Fruit fly (Drosophila melanogaster) whole organism, embryonic: ENCODE data around the gene Prosbeta6.
A peak's percentile ranks its signal among the peaks of the same experiment; 100 is the strongest.

ENCODE experiments used
- Ada2b ChIP-seq: fragments of 200-800 bp; sonication (Bioruptor generic); IDR thresholded peaks from 2 replicates; pipeline ENCODE4 v1.3.6; 2022; ENCODE audit warnings: missing biosample characterization, missing genetic modification characterization
- Adf1 ChIP-seq: fragments of 200-800 bp; sonication (Bioruptor generic); IDR thresholded peaks from 2 replicates; pipeline ENCODE4 v1.3.6; 2022; ENCODE audit warnings: missing biosample characterization, missing genetic modification characterization
- Bteb2 ChIP-seq: fragments of 200-800 bp; sonication (Bioruptor generic); optimal IDR thresholded peaks from 2 replicates; lab custom pipeline; 2016; ENCODE audit warnings: missing biosample characterization, missing genetic modification characterization
- CG14014 ChIP-seq: fragments of 200-800 bp; sonication (Bioruptor generic); IDR thresholded peaks from 2 replicates; pipeline ENCODE4 v1.3.6; 2022; ENCODE audit warnings: missing biosample characterization, missing genetic modification characterization
- CG15514 ChIP-seq: fragments of 200-800 bp; sonication (Bioruptor generic); optimal IDR thresholded peaks from 3 replicates; lab custom pipeline; 2017; ENCODE audit warnings: missing biosample characterization, missing genetic modification characterization, mild to moderate bottlenecking, moderate library complexity, missing genetic modification reagents
- CG1603 ChIP-seq: fragments of 200-800 bp; sonication (Bioruptor generic); optimal IDR thresholded peaks from 2 replicates; lab custom pipeline; 2019; ENCODE audit warnings: missing biosample characterization, mild to moderate bottlenecking, missing genetic modification characterization, moderate library complexity
- CG1647 ChIP-seq: fragments of 200-800 bp; sonication (Bioruptor generic); optimal IDR thresholded peaks from 3 replicates; lab custom pipeline; 2016; ENCODE audit warnings: missing biosample characterization, missing genetic modification characterization
- CG17361 ChIP-seq: fragments of 200-800 bp; sonication (Bioruptor generic); IDR thresholded peaks from 3 replicates; pipeline ENCODE4 v1.3.6; 2022; ENCODE audit warnings: missing biosample characterization, missing genetic modification characterization
- CG18262 ChIP-seq: fragments of 200-800 bp; optimal IDR thresholded peaks from 3 replicates; lab custom pipeline; 2019; ENCODE audit warnings: missing biosample characterization, mild to moderate bottlenecking, missing genetic modification characterization, moderate library complexity
- CG2199 ChIP-seq: fragments of 200-800 bp; sonication (Bioruptor generic); IDR thresholded peaks from 3 replicates; pipeline ENCODE4 v1.3.6; 2022; ENCODE audit warnings: missing biosample characterization, missing genetic modification characterization
- CG3065 ChIP-seq: fragments of 200-800 bp; sonication (Bioruptor generic); optimal IDR thresholded peaks from 2 replicates; lab custom pipeline; 2016; ENCODE audit warnings: missing biosample characterization, missing genetic modification characterization
- CG31224 ChIP-seq: fragments of 200-800 bp; sonication (Bioruptor generic); IDR thresholded peaks from 2 replicates; pipeline ENCODE4 v1.3.6; 2022; ENCODE audit warnings: missing biosample characterization, missing genetic modification characterization
- CG31388 ChIP-seq: fragments of 200-800 bp; sonication (Bioruptor generic); optimal IDR thresholded peaks from 2 replicates; lab custom pipeline; 2016; ENCODE audit warnings: missing biosample characterization, missing genetic modification characterization
- CG7963 ChIP-seq: fragments of 200-800 bp; sonication (Bioruptor generic); IDR thresholded peaks from 3 replicates; pipeline ENCODE4 v1.3.6; 2022; ENCODE audit warnings: missing biosample characterization, missing genetic modification characterization; ENCODE audit not compliant: partially characterized antibody
- CG8388 ChIP-seq: fragments of 200-800 bp; sonication (Bioruptor generic); optimal IDR thresholded peaks from 2 replicates; lab custom pipeline; 2019; ENCODE audit warnings: missing biosample characterization, mild to moderate bottlenecking, missing genetic modification characterization, moderate library complexity
- CTCF ChIP-seq: fragments of 200-800 bp; sonication (Bioruptor generic); optimal IDR thresholded peaks from 2 replicates; lab custom pipeline; 2017; ENCODE audit warnings: missing biosample characterization, mild to moderate bottlenecking, missing genetic modification characterization, moderate library complexity
- Dbx ChIP-seq: fragments of 200-800 bp; sonication (Bioruptor generic); IDR thresholded peaks from 3 replicates; pipeline ENCODE4 v1.3.6; 2022; ENCODE audit warnings: missing biosample characterization, missing genetic modification characterization
- Doc3 ChIP-seq: fragments of 200-800 bp; sonication (Bioruptor generic); IDR thresholded peaks from 3 replicates; pipeline ENCODE4 v1.3.6; 2022; ENCODE audit warnings: missing biosample characterization, missing genetic modification characterization; ENCODE audit not compliant: partially characterized antibody
- Dref ChIP-seq: fragments of 200-800 bp; sonication (Bioruptor generic); IDR thresholded peaks from 2 replicates; pipeline ENCODE4 v1.3.6; 2022; ENCODE audit warnings: missing biosample characterization, missing genetic modification characterization
- Ets97D ChIP-seq: fragments of 200-800 bp; sonication (Bioruptor generic); optimal IDR thresholded peaks from 3 replicates; lab custom pipeline; 2016; ENCODE audit warnings: missing biosample characterization, missing genetic modification characterization
- Fer3 ChIP-seq: fragments of 200-800 bp; sonication (Bioruptor generic); optimal IDR thresholded peaks from 2 replicates; lab custom pipeline; 2018; ENCODE audit warnings: missing biosample characterization, mild to moderate bottlenecking, missing genetic modification characterization, moderate library complexity
- HLH54F ChIP-seq: fragments of 200-800 bp; sonication (Bioruptor generic); optimal IDR thresholded peaks from 3 replicates; lab custom pipeline; 2016; ENCODE audit warnings: missing biosample characterization, missing genetic modification characterization
- Hr3 ChIP-seq: fragments of 200-800 bp; sonication (Bioruptor generic); optimal IDR thresholded peaks from 3 replicates; lab custom pipeline; 2016; ENCODE audit warnings: missing biosample characterization, missing genetic modification characterization
- Max ChIP-seq: fragments of 200-800 bp; sonication (Bioruptor generic); optimal IDR thresholded peaks from 2 replicates; lab custom pipeline; 2016; ENCODE audit warnings: missing biosample characterization, mild to moderate bottlenecking, missing genetic modification characterization
- Meics ChIP-seq: fragments of 200-800 bp; sonication (Bioruptor generic); optimal IDR thresholded peaks from 2 replicates; lab custom pipeline; 2017; ENCODE audit warnings: missing biosample characterization, mild to moderate bottlenecking, missing genetic modification characterization
- NFAT ChIP-seq: fragments of 200-800 bp; sonication (Bioruptor generic); IDR thresholded peaks from 2 replicates; pipeline ENCODE4 v1.3.6; 2022; ENCODE audit warnings: missing biosample characterization, missing genetic modification characterization
- Nf-YA ChIP-seq: fragments of 200-800 bp; sonication (Bioruptor generic); IDR thresholded peaks from 2 replicates; pipeline ENCODE4 v1.3.6; 2022; ENCODE audit warnings: missing biosample characterization, missing genetic modification characterization
- Usf ChIP-seq: fragments of 200-800 bp; sonication (Bioruptor generic); optimal IDR thresholded peaks from 2 replicates; lab custom pipeline; 2017; ENCODE audit warnings: missing genotype, missing biosample characterization, missing genetic modification characterization
- ab ChIP-seq: fragments of 200-800 bp; sonication (Bioruptor generic); optimal IDR thresholded peaks from 2 replicates; lab custom pipeline; 2016; ENCODE audit warnings: missing biosample characterization, missing genetic modification characterization
- amos ChIP-seq: fragments of 200-800 bp; sonication (Bioruptor generic); IDR thresholded peaks from 2 replicates; pipeline ENCODE4 v1.3.6; 2022; ENCODE audit warnings: missing biosample characterization, missing genetic modification characterization; ENCODE audit not compliant: partially characterized antibody
- ash1 ChIP-seq: fragments of 200-800 bp; sonication (Bioruptor generic); optimal IDR thresholded peaks from 2 replicates; lab custom pipeline; 2018; ENCODE audit warnings: missing biosample characterization, mild to moderate bottlenecking, missing genetic modification characterization
- bsh ChIP-seq, 2 experiments: fragments of 200-800 bp; sonication (Bioruptor generic); optimal IDR thresholded peaks; 2 replicates each; lab custom pipeline; 2017 to 2018; ENCODE audit warnings: mild to moderate bottlenecking in 2 of 2, missing biosample characterization in 2 of 2, missing genetic modification characterization in 2 of 2, moderate library complexity in 1 of 2
- cas ChIP-seq: fragments of 200-800 bp; sonication (Bioruptor generic); IDR thresholded peaks from 2 replicates; pipeline ENCODE4 v1.3.6; 2022; ENCODE audit warnings: missing biosample characterization, missing genetic modification characterization
- chinmo ChIP-seq: fragments of 200-800 bp; sonication (Bioruptor generic); IDR thresholded peaks from 4 replicates; pipeline ENCODE4 v1.3.6; 2022; ENCODE audit warnings: missing biosample characterization, missing genetic modification characterization; ENCODE audit not compliant: partially characterized antibody
- corto ChIP-seq: fragments of 200-800 bp; sonication (Bioruptor generic); optimal IDR thresholded peaks from 2 replicates; lab custom pipeline; 2016; ENCODE audit warnings: missing biosample characterization, mild to moderate bottlenecking, missing genetic modification characterization, moderate library complexity
- dan ChIP-seq: fragments of 200-800 bp; sonication (Bioruptor generic); IDR thresholded peaks from 2 replicates; pipeline ENCODE4 v1.3.6; 2022; ENCODE audit warnings: missing biosample characterization, missing genetic modification characterization
- eyg ChIP-seq: fragments of 200-800 bp; sonication (Bioruptor generic); optimal IDR thresholded peaks from 3 replicates; lab custom pipeline; 2016; ENCODE audit warnings: missing biosample characterization, missing genetic modification characterization
- grau ChIP-seq: fragments of 200-800 bp; optimal IDR thresholded peaks from 3 replicates; lab custom pipeline; 2019; ENCODE audit warnings: missing biosample characterization, mild to moderate bottlenecking, missing genetic modification characterization, moderate library complexity
- hb ChIP-seq: fragments of 200-800 bp; sonication (Bioruptor generic); IDR thresholded peaks from 3 replicates; pipeline ENCODE4 v1.3.6; 2022; ENCODE audit warnings: missing biosample characterization, missing genetic modification characterization; ENCODE audit not compliant: partially characterized antibody
- mld ChIP-seq: fragments of 200-800 bp; sonication (Bioruptor generic); IDR thresholded peaks from 3 replicates; pipeline ENCODE4 v1.3.6; 2022; ENCODE audit warnings: missing biosample characterization, missing genetic modification characterization; ENCODE audit not compliant: partially characterized antibody
- nerfin-2 ChIP-seq: fragments of 200-800 bp; sonication (Bioruptor generic); IDR thresholded peaks from 2 replicates; pipeline ENCODE4 v1.3.6; 2022; ENCODE audit warnings: missing biosample characterization, missing genetic modification characterization; ENCODE audit not compliant: partially characterized antibody
- oc ChIP-seq: fragments of 200-800 bp; sonication (Bioruptor generic); optimal IDR thresholded peaks from 2 replicates; lab custom pipeline; 2018; ENCODE audit warnings: missing biosample characterization, mild to moderate bottlenecking, missing genetic modification characterization, moderate library complexity
- odd ChIP-seq: fragments of 200-800 bp; sonication (Bioruptor generic); optimal IDR thresholded peaks from 2 replicates; lab custom pipeline; 2017; ENCODE audit warnings: missing biosample characterization, mild to moderate bottlenecking, missing genetic modification characterization
- peb ChIP-seq: fragments of 200-800 bp; sonication (Bioruptor generic); IDR thresholded peaks from 2 replicates; pipeline ENCODE4 v1.3.6; 2022; ENCODE audit warnings: missing biosample characterization, missing genetic modification characterization
- pros ChIP-seq: fragments of 200-800 bp; sonication (Bioruptor generic); optimal IDR thresholded peaks from 3 replicates; lab custom pipeline; 2019; ENCODE audit warnings: missing biosample characterization, mild to moderate bottlenecking, missing genetic modification characterization, moderate library complexity
- pum ChIP-seq: fragments of 200-800 bp; sonication (Bioruptor generic); optimal IDR thresholded peaks from 2 replicates; lab custom pipeline; 2016; ENCODE audit warnings: missing biosample characterization, missing genetic modification characterization
- rib ChIP-seq: fragments of 200-800 bp; sonication (Bioruptor generic); IDR thresholded peaks from 2 replicates; pipeline ENCODE4 v1.3.6; 2022; ENCODE audit warnings: missing biosample characterization, missing genetic modification characterization
- slbo ChIP-seq: fragments of 200-800 bp; sonication (Bioruptor generic); IDR thresholded peaks from 2 replicates; pipeline ENCODE4 v1.3.6; 2022; ENCODE audit warnings: missing biosample characterization, missing genetic modification characterization
- tgo ChIP-seq: fragments of 200-800 bp; sonication (Bioruptor generic); IDR thresholded peaks from 3 replicates; pipeline ENCODE4 v1.3.6; 2022; ENCODE audit warnings: missing biosample characterization, missing genetic modification characterization
- z ChIP-seq: fragments of 200-800 bp; sonication (Bioruptor generic); IDR thresholded peaks from 3 replicates; pipeline ENCODE4 v1.3.6; 2022; ENCODE audit warnings: missing biosample characterization, missing genetic modification characterization

The Prosbeta6 gene

DNA sequence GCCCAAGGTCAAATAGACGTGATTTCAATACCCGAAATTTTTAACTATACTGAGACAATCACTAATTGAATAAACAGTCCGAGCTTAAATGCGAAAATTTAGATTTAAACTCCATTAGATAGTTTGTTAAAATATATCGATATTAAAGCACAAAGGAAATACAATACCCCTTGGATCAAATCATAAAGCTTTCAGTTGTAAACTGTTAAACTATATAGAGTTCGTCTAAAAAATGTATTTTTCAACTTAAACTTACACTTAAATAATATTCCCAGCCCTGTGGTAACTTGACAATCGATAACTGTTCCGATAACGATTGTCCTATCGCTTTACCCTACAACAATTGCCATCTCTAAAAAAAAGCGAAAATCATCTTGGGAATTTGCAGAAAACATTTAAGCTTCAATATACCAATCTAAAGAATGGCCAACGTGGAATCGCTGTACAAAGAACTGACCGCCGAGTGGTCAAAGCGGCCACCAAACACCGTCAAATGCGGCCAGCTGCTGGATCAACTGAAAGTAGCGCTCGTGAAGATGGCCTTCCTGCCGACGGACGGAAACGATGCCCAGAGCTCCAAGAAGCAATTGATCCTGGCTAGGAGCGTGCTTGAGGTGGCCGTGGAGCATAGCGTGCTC, 27.4 kb downstream of the Prosbeta6 start, which contains the start of gene Rpn12 (continued):
- TF ChIP-seq odd (GFP tag; lab: Kevin White, UChicago) (no peak), CG3065 (GFP tag; lab: Kevin White, UChicago) (no peak), pros (GFP tag; lab: Kevin White, UChicago) (no peak), peb (GFP tag; lab: Robert Waterston, UW) (no peak), grau (tag; lab: Kevin White, UChicago) (peak; percentile 49), tgo (GFP tag; lab: Robert Waterston, UW) (no peak), cas (no peak), CG1647 (GFP tag; lab: Kevin White, UChicago) (no peak), Ada2b (GFP tag; lab: Robert Waterston, UW) (no peak), CG1603 (tag; lab: Kevin White, UChicago) (peak; percentile 50), CG15514 (GFP tag; lab: Kevin White, UChicago) (peak; percentile 53), slbo (GFP tag; lab: Robert Waterston, UW) (peak; percentile 27; the same call in 1 of the 2 replicates), z (GFP tag; lab: Robert Waterston, UW) (no peak), Usf (GFP tag; lab: Kevin White, UChicago) (no peak), Nf-YA (GFP tag; lab: Robert Waterston, UW) (no peak), Max (GFP tag; lab: Kevin White, UChicago) (no peak), CTCF (no peak), hb (peak; percentile 81), chinmo (GFP tag; lab: Robert Waterston, UW) (no peak), Hr3 (GFP tag; lab: Kevin White, UChicago) (peak; percentile 5), corto (GFP tag; lab: Kevin White, UChicago) (no peak), rib (0 out of 2 replicates have a peak, but pooled peaks have one; percentile 21), amos (peak; percentile 84), mld (GFP tag; lab: Robert Waterston, UW) (0 out of 3 replicates have a peak, but pooled peaks have one; percentile 49), ab (GFP tag; lab: Kevin White, UChicago) (no peak), CG14014 (GFP tag; lab: Robert Waterston, UW) (no peak; the same call in 1 of the 2 replicates), CG18262 (tag; lab: Kevin White, UChicago) (peak; percentile 43), Adf1 (GFP tag; lab: Robert Waterston, UW) (no peak), ash1 (GFP tag; lab: Kevin White, UChicago) (no peak), pum (GFP tag; lab: Kevin White, UChicago) (peak; percentile 10), Fer3 (tag; lab: Kevin White, UChicago) (peak; percentile 19), CG17361 (GFP tag; lab: Robert Waterston, UW) (peak; percentile 55; the same call in 2 of the 3 replicates), Meics (peak; percentile 26), CG2199 (GFP tag; lab: Robert Waterston, UW) (no peak), oc (tag; lab: Kevin White, UChicago) (no peak), CG31224 (GFP tag; lab: Robert Waterston, UW) (no peak), CG7963 (peak; percentile 74; the same call in 2 of the 3 replicates), Dref (peak; percentile 88), bsh (GFP tag; optimal IDR thresholded peaks at IDR 0.05; lab: Kevin White, UChicago) (peak in 1 of 2 experiments; percentile 1), CG8388 (no peak), CG31388 (GFP tag; lab: Kevin White, UChicago) (no peak), Dbx (GFP tag; lab: Robert Waterston, UW) (peak; percentile 21; the same call in 1 of the 3 replicates), HLH54F (GFP tag; lab: Kevin White, UChicago) (peak; percentile 15), eyg (GFP tag; lab: Kevin White, UChicago) (no peak), Doc3 (peak; percentile 80), NFAT (peak; percentile 28; the same call in 1 of the 2 replicates), dan (no peak), nerfin-2 (GFP tag; lab: Robert Waterston, UW) (peak; percentile 78), Bteb2 (peak; percentile 65), Ets97D (GFP tag; lab: Kevin White, UChicago) (peak; percentile 1)
